Worm (Caenorhabditis elegans) whole organism, L2 larva: ENCODE results near the gene vha-6.

Experiments used
- C34F6.9 ChIP-seq: fragments of 150-350 bp; optimal IDR thresholded peaks from 2 replicates; lab custom pipeline; 2014; ENCODE audit warnings: missing biosample characterization, missing genetic modification characterization
- R02D3.7 ChIP-seq: fragments of 150-350 bp; optimal IDR thresholded peaks from 2 replicates; lab custom pipeline; 2014; ENCODE audit warnings: missing biosample characterization, missing genetic modification characterization
- Y55F3AM.14 ChIP-seq: fragments of 200-800 bp; sonication (Bioruptor generic); optimal IDR thresholded peaks from 2 replicates; lab custom pipeline; 2018; ENCODE audit warnings: mild to moderate bottlenecking, missing genetic modification characterization, missing compliant biosample characterization
- ZK546.5 ChIP-seq: sonication (generic microtip); optimal IDR thresholded peaks from 2 replicates; lab custom pipeline; 2017; ENCODE audit warnings: missing biosample characterization, missing genetic modification characterization
- aly-2 ChIP-seq: fragments of 150-350 bp; optimal IDR thresholded peaks from 2 replicates; lab custom pipeline; 2014; ENCODE audit warnings: missing biosample characterization, missing genetic modification characterization
- blmp-1 ChIP-seq: sonication (generic microtip); optimal IDR thresholded peaks from 2 replicates; lab custom pipeline; 2017; ENCODE audit warnings: missing genetic modification characterization, mild to moderate bottlenecking, missing compliant biosample characterization, antibody characterized with exemption, moderate library complexity; ENCODE audit not compliant: insufficient read depth
- ceh-16 ChIP-seq: fragments of 150-350 bp; optimal IDR thresholded peaks from 2 replicates; lab custom pipeline; 2014; ENCODE audit warnings: missing biosample characterization, missing genetic modification characterization
- ceh-82 ChIP-seq: fragments of 150-350 bp; optimal IDR thresholded peaks from 2 replicates; lab custom pipeline; 2014; ENCODE audit warnings: missing biosample characterization, missing genetic modification characterization
- crh-2 ChIP-seq: sonication (generic microtip); optimal IDR thresholded peaks from 2 replicates; lab custom pipeline; 2017; ENCODE audit warnings: missing biosample characterization, missing genetic modification characterization
- fos-1 ChIP-seq: fragments of 150-350 bp; optimal IDR thresholded peaks from 2 replicates; lab custom pipeline; 2014; ENCODE audit warnings: missing biosample characterization, missing genetic modification characterization
- gmeb-1 ChIP-seq: fragments of 150-350 bp; optimal IDR thresholded peaks from 2 replicates; lab custom pipeline; 2014; ENCODE audit warnings: missing biosample characterization, missing genetic modification characterization
- lin-11 ChIP-seq: fragments of 150-350 bp; sonication (generic microtip); optimal IDR thresholded peaks from 2 replicates; lab custom pipeline; 2014; ENCODE audit warnings: missing biosample characterization, missing genetic modification characterization, inconsistent platforms, mixed read lengths
- lin-13 ChIP-seq: fragments of 150-350 bp; optimal IDR thresholded peaks from 2 replicates; lab custom pipeline; 2014; ENCODE audit warnings: missing biosample characterization, missing genetic modification reagents, missing genetic modification characterization
- lsy-2 ChIP-seq, 2 experiments: fragments of 150-350 bp in 1 of 2; sonication (generic microtip) in 1 of 2; optimal IDR thresholded peaks; 2 replicates each; lab custom pipeline; 2014 to 2017; ENCODE audit warnings: missing biosample characterization in 2 of 2, missing genetic modification characterization in 2 of 2
- mab-5 ChIP-seq: fragments of 150-350 bp; optimal IDR thresholded peaks from 2 replicates; lab custom pipeline; 2014; ENCODE audit warnings: missing biosample characterization, missing genetic modification characterization
- mbf-1 ChIP-seq: sonication (generic microtip); optimal IDR thresholded peaks from 2 replicates; lab custom pipeline; 2017; ENCODE audit warnings: missing biosample characterization, missing genetic modification characterization
- mdl-1 ChIP-seq, 2 experiments: fragments of 150-350 bp in 1 of 2; sonication (generic microtip) in 1 of 2; optimal IDR thresholded peaks; 2 replicates each; lab custom pipeline; 2017; ENCODE audit warnings: missing biosample characterization in 2 of 2, missing genetic modification characterization in 2 of 2
- nhr-10 ChIP-seq: sonication (generic microtip); optimal IDR thresholded peaks from 2 replicates; lab custom pipeline; 2017; ENCODE audit warnings: missing biosample characterization, missing genetic modification characterization
- nhr-129 ChIP-seq: fragments of 150-350 bp; optimal IDR thresholded peaks from 2 replicates; lab custom pipeline; 2014; ENCODE audit warnings: missing biosample characterization, missing genetic modification characterization
- nhr-21 ChIP-seq: fragments of 150-350 bp; optimal IDR thresholded peaks from 2 replicates; lab custom pipeline; 2014; ENCODE audit warnings: missing biosample characterization, missing genetic modification characterization
- nhr-23 ChIP-seq: fragments of 150-350 bp; optimal IDR thresholded peaks from 2 replicates; lab custom pipeline; 2014; ENCODE audit warnings: missing biosample characterization, missing genetic modification reagents, missing genetic modification characterization
- nhr-237 ChIP-seq: fragments of 150-350 bp; optimal IDR thresholded peaks from 2 replicates; lab custom pipeline; 2014; ENCODE audit warnings: missing biosample characterization, missing genetic modification characterization
- nhr-25 ChIP-seq: fragments of 150-350 bp; sonication (generic microtip); optimal IDR thresholded peaks from 3 replicates; lab custom pipeline; 2014; ENCODE audit warnings: missing biosample characterization, missing genetic modification characterization
- nhr-6 ChIP-seq: fragments of 150-350 bp; optimal IDR thresholded peaks from 2 replicates; lab custom pipeline; 2014; ENCODE audit warnings: missing biosample characterization, missing genetic modification characterization
- nhr-77 ChIP-seq: fragments of 150-350 bp; optimal IDR thresholded peaks from 2 replicates; lab custom pipeline; 2014; ENCODE audit warnings: missing biosample characterization, missing genetic modification characterization
- peb-1 ChIP-seq: fragments of 150-350 bp; optimal IDR thresholded peaks from 2 replicates; lab custom pipeline; 2014; ENCODE audit warnings: missing biosample characterization, missing genetic modification characterization
- sem-4 ChIP-seq: fragments of 150-350 bp; optimal IDR thresholded peaks from 2 replicates; lab custom pipeline; 2014; ENCODE audit warnings: missing biosample characterization, missing genetic modification reagents, missing genetic modification characterization
- sma-3 ChIP-seq: sonication (generic microtip); optimal IDR thresholded peaks from 2 replicates; lab custom pipeline; 2016; ENCODE audit warnings: missing genetic modification reagents, missing genetic modification characterization, missing compliant biosample characterization
- sma-9 ChIP-seq, 2 experiments: fragments of 150-350 bp in 1 of 2; sonication (generic microtip) in 1 of 2; optimal IDR thresholded peaks; 2 replicates each; lab custom pipeline; 2014 to 2016; ENCODE audit warnings: missing genetic modification characterization in 2 of 2, mild to moderate bottlenecking in 1 of 2, missing biosample characterization in 1 of 2, missing compliant biosample characterization in 1 of 2, missing genetic modification reagents in 1 of 2, moderate library complexity in 1 of 2
- snpc-4 ChIP-seq: fragments of 150-350 bp; optimal IDR thresholded peaks from 2 replicates; lab custom pipeline; 2014; ENCODE audit warnings: missing biosample characterization, missing genetic modification characterization
- unc-39 ChIP-seq: fragments of 150-350 bp; optimal IDR thresholded peaks from 2 replicates; lab custom pipeline; 2014; ENCODE audit warnings: missing biosample characterization, missing genetic modification characterization
- unc-62 ChIP-seq: fragments of 150-350 bp; optimal IDR thresholded peaks from 2 replicates; lab custom pipeline; 2014; ENCODE audit warnings: missing biosample characterization, missing genetic modification reagents, missing genetic modification characterization
- ztf-11 ChIP-seq: sonication (generic microtip); optimal IDR thresholded peaks from 2 replicates; lab custom pipeline; 2017; ENCODE audit warnings: missing biosample characterization, missing genetic modification characterization
- ztf-4 ChIP-seq: fragments of 150-350 bp; optimal IDR thresholded peaks from 2 replicates; lab custom pipeline; 2014; ENCODE audit warnings: missing biosample characterization, missing genetic modification characterization

The vha-6 gene

DNA sequence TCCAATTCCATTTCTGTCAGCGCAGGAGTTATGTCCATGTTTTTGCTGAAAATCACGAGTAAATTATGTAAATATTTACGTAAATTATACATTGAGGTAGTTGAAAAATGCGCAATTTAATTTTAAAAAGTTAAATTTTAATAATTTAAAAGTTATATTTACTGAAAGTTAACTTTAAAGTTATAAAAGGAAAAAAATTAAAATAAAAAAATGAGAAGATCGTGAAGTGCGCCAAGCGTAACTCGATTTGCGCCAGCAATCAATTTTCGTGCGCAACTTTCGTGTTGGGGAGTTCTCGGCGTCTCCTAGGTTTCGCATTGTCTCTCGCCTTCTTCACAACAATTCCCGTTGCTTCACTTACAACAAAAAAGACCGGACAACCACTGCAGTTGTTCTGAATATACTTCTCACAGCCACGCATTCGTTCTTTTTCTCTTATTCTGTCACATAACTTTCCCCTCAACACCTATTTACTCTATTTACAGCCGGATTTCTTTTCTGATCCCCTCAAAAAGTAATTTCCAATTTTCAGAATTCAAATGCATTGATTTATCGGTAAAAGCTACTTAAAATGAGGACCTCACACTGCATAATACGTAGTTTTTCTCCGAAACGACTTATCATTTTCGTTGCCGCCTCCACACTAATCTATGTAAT, 35.4 kb upstream of the vha-6 start, which contains the start of the genes metl-1 and W02B12.11 (continued):
- TF ChIP-seq ZK546.5: no peak
- TF ChIP-seq fos-1: peak; percentile 50
- no peak for TF ChIP-seq mbf-1
- TF ChIP-seq Y55F3AM.14 (GFP tag; lab: Kevin White, UChicago): peak; percentile 29
- TF ChIP-seq snpc-4: peak; percentile 77
- TF ChIP-seq nhr-6 (tag; lab: Kevin White, UChicago): peak; percentile 38
- no peak for TF ChIP-seq ceh-82 (tag; lab: Kevin White, UChicago)
- peak; percentile 90 for TF ChIP-seq sma-9 (GFP tag; optimal IDR thresholded peaks at IDR 0.05; lab: Kevin White, UChicago)
- TF ChIP-seq sma-9 (tag; optimal IDR thresholded peaks at IDR 0.05; lab: Kevin White, UChicago): no peak
- TF ChIP-seq crh-2 (tag; lab: Kevin White, UChicago): peak; percentile 83
- peak; percentile 21 for TF ChIP-seq ceh-16
- no peak for TF ChIP-seq nhr-23 (tag; lab: Kevin White, UChicago)
- TF ChIP-seq aly-2: no peak
- TF ChIP-seq, all 48 proteins: peak for 25

DNA sequence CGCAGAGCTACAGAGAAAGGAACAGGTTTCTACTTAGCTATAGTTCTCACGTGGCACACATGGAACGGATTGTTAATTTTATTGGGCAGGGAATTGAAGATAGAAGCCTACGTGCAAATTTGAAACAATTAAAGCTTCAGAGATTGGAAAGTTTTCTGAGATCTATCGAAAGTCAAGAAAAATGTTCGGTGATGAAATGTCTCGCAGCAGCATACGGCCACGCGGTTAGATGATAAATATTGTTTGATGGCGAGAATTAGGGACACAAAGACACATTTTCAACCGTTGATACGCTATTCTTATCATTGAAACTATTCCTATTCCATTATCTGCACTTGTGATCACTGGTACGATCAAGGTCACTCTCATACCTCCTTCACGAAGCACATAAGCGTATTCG, 34.3 kb upstream of the vha-6 start:
- TF ChIP-seq nhr-25 (tag; lab: Kevin White, UChicago): peak; percentile 62
- TF ChIP-seq fos-1: peak; percentile 81
- peak in 1 of 2 experiments; percentile 55 for TF ChIP-seq mdl-1 (tag; optimal IDR thresholded peaks at IDR 0.05; lab: Kevin White, UChicago)
- no peak for TF ChIP-seq ztf-11 (tag; lab: Kevin White, UChicago)
- TF ChIP-seq mab-5 (tag; lab: Kevin White, UChicago): no peak
- TF ChIP-seq sem-4 (tag; lab: Kevin White, UChicago): peak; percentile 21
- TF ChIP-seq nhr-129 (tag; lab: Kevin White, UChicago): peak; percentile 36
- TF ChIP-seq C34F6.9 (tag; lab: Kevin White, UChicago): peak; percentile 21
- no peak for TF ChIP-seq mbf-1
- peak; percentile 42 for TF ChIP-seq crh-2 (tag; lab: Kevin White, UChicago)
- peak; percentile 95 for TF ChIP-seq blmp-1
- TF ChIP-seq lin-13 (GFP tag; lab: Kevin White, UChicago): no peak
- TF ChIP-seq lsy-2 (tag; optimal IDR thresholded peaks at IDR 0.05; lab: Kevin White, UChicago): peak in 1 of 2 experiments; percentile 23
- peak; percentile 80 for TF ChIP-seq sma-9 (GFP tag; optimal IDR thresholded peaks at IDR 0.05; lab: Kevin White, UChicago)
- no peak for TF ChIP-seq sma-9 (tag; optimal IDR thresholded peaks at IDR 0.05; lab: Kevin White, UChicago)
- TF ChIP-seq gmeb-1 (tag; lab: Kevin White, UChicago): peak; percentile 25
- no peak for TF ChIP-seq Y55F3AM.14 (GFP tag; lab: Kevin White, UChicago)
- TF ChIP-seq nhr-21 (tag; lab: Kevin White, UChicago): peak; percentile 79
- no peak for TF ChIP-seq unc-62 (GFP tag; lab: Kevin White, UChicago)
- TF ChIP-seq sma-3 (GFP tag; lab: Kevin White, UChicago): peak; percentile 53

DNA sequence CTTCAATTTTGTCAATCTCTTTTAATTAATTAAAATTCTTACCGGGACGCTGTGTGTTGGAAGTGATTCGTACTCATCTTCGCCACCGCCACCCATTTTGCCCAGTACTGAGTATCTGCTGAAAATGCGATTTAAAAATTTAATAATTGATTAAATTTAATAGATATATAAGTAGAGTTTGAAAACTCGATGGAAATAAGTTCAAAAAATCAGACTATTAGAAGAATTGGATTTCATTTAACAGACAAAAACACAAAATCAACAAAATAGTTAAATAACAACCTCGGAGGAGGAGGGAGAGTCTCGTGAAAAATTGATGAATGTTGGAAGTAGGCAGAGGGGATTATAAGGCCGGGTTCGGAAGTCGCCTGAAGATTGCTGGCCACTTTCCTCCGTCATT, 33.7 kb upstream of the vha-6 start, which contains the start of gene mfn-1:
Gene mfn-1 (minus strand): TSS at position 101 of the 400 bp plus-strand sequence.
- TF ChIP-seq unc-62 (GFP tag; lab: Kevin White, UChicago): no peak
- TF ChIP-seq nhr-237 (tag; lab: Kevin White, UChicago): no peak
- no peak for TF ChIP-seq R02D3.7 (tag; lab: Kevin White, UChicago)
- TF ChIP-seq nhr-6 (tag; lab: Kevin White, UChicago): no peak
- TF ChIP-seq nhr-129 (tag; lab: Kevin White, UChicago): no peak
- no peak for TF ChIP-seq unc-39
- TF ChIP-seq lsy-2 (tag; optimal IDR thresholded peaks at IDR 0.05; lab: Kevin White, UChicago): no peak
- no peak for TF ChIP-seq ztf-4 (tag; lab: Kevin White, UChicago)
- TF ChIP-seq sma-3 (GFP tag; lab: Kevin White, UChicago): no peak
- no peak for TF ChIP-seq ZK546.5
- TF ChIP-seq crh-2 (tag; lab: Kevin White, UChicago): no peak
- no peak for TF ChIP-seq nhr-10 (tag; lab: Kevin White, UChicago)

DNA sequence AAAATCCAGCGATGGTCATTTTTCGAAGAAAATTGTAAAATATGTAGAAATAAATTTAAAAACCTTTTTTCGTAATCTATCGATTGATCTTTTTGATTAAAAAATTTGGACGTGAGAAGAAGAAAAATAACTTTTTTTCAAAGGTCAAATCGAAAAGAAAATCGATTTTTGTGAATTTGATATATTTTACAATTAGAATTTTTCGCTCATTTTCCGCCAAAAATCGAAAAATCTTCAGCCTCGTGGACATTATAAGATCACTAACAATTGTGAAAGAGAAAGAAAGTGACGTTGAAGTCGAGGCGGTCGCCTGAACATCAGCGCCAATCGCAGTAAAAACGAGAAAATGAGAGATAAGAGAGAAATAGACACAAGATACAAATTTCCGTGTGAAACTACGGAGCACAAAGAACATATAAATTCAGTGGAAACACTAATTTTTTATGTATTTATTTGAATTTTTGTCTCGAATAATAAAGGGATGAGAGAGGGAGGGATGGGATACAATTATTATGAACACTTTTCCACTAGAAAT, 31.4 kb upstream of the vha-6 start, which contains the start of gene cisd-1:
Gene cisd-1 (minus strand): TSS at position 51 of the 535 bp plus-strand sequence.
- TF ChIP-seq fos-1 (peak; percentile 58), lin-11 (no peak), lsy-2 (tag; optimal IDR thresholded peaks at IDR 0.05; lab: Kevin White, UChicago) (peak in 1 of 2 experiments; percentile 14), C34F6.9 (tag; lab: Kevin White, UChicago) (peak; percentile 21), crh-2 (tag; lab: Kevin White, UChicago) (peak; percentile 40), nhr-21 (tag; lab: Kevin White, UChicago) (no peak), peb-1 (no peak), sma-9 (GFP tag; optimal IDR thresholded peaks at IDR 0.05; lab: Kevin White, UChicago) (peak; percentile 17), sma-9 (tag; optimal IDR thresholded peaks at IDR 0.05; lab: Kevin White, UChicago) (no peak), nhr-77 (tag; lab: Kevin White, UChicago) (no peak)
